Worm (Caenorhabditis elegans): ENCODE data around the gene K07E3.9.

Gene K07E3.9

DNA sequence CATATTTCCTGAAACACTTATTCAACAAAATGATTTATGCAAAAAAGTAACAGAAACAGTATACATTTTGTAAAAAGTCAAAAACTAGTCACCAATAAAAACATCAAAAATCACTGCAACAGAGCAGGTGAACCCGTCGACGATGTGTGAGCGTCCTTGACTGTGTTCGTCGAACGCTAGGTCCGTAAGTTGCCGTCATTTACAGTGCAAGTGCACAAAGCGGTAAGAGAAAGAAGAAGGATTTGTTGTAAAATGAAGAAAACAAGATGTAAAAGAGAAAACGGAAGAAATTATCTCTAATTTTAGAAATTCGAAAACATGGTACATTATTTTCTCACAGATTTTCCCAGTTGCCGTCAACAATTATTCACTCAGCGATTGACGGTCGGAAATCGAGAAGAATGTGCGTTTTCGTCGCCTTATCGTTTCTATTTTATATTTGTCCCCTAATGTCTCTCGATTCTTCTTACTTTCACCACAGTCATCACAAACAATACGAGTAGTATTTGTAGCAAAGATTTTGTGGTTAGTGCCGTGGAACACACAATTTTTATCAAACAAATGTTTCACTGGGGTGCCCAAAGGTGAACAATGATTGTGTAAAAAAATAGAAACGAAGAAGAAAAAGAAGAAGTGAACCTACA is 18.6 kb upstream of the K07E3.9 start (continued):
- TF ChIP-seq T26A8.4 (GFP tag; IDR thresholded peaks at IDR 0.05) (peak; percentile 41; the same call in 1 of the 2 replicates), hlh-11 (tag; optimal IDR thresholded peaks at IDR 0.05) (peak; percentile 47), pqm-1 (tag; optimal IDR thresholded peaks at IDR 0.05) (peak; percentile 52), hmg-1.1 (GFP tag; IDR thresholded peaks at IDR 0.05) (peak; percentile 31; the same call in 1 of the 2 replicates), mdt-29 (GFP tag; IDR thresholded peaks at IDR 0.05) (no peak), tag-97 (GFP tag; IDR thresholded peaks at IDR 0.05) (no peak), ceh-28 (tag; optimal IDR thresholded peaks at IDR 0.05) (no peak), ctbp-1 (GFP tag; IDR thresholded peaks at IDR 0.05) (no peak), Y48G9A.11 (GFP tag; IDR thresholded peaks at IDR 0.05) (no peak), Y5F2A.4 (GFP tag; optimal IDR thresholded peaks at IDR 0.05) (no peak), dmd-8 (GFP tag; IDR thresholded peaks at IDR 0.05) (no peak), madf-9 (GFP tag; conservative IDR thresholded peaks at IDR 0.05) (no peak), daf-16 (GFP tag; optimal IDR thresholded peaks at IDR 0.05) (no peak), daf-16 (tag; optimal IDR thresholded peaks at IDR 0.05) (peak; percentile 95), snpc-4 (tag; optimal IDR thresholded peaks at IDR 0.05) (no peak), rbr-2 (tag; optimal IDR thresholded peaks at IDR 0.05) (peak; percentile 37), mxl-3 (GFP tag; optimal IDR thresholded peaks at IDR 0.05) (no peak), skn-1 (tag; optimal IDR thresholded peaks at IDR 0.05) (no peak), ztf-11 (tag; optimal IDR thresholded peaks at IDR 0.05) (no peak), nhr-25 (tag; optimal IDR thresholded peaks at IDR 0.05; ENCODE audit: borderline replicate concordance, insufficient read depth) (no peak), aha-1 (tag) (peak; percentile 13)

DNA sequence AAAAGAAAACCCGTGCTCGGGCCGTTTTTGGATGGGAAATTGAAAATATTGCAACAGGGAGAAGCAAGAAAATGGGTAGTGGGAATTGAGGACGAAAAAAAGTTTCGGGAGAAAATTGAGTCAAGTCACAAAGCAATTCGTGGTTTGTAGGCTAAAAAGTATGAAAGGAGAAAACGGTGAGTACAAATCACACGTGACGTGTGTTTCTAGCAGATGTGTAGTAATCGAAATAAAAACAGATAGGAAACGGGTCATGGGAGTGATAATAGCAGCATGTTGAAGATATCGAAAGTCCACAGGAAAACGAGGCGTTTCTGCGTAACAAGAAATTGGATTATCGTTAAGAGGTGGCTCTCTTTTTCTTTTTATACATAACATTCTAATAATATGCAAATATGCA is 18.1 kb upstream of the K07E3.9 start:
- TF ChIP-seq skn-1 (tag; optimal IDR thresholded peaks at IDR 0.05) (no peak), nhr-48 (tag; optimal IDR thresholded peaks at IDR 0.05) (peak; percentile 43), unc-62 (GFP tag; optimal IDR thresholded peaks at IDR 0.05 in 1 of 2) (peak in 1 of 2 experiments; percentile 64), unc-62 (tag; optimal IDR thresholded peaks at IDR 0.05) (no peak), daf-16 (GFP tag; optimal IDR thresholded peaks at IDR 0.05) (no peak), daf-16 (tag; optimal IDR thresholded peaks at IDR 0.05) (peak; percentile 13), hlh-30 (tag; optimal IDR thresholded peaks at IDR 0.05; ENCODE audit: insufficient read depth) (peak; percentile 78), nhr-237 (tag; optimal IDR thresholded peaks at IDR 0.05) (no peak), ztf-7 (tag; optimal IDR thresholded peaks at IDR 0.05) (no peak), gei-8 (GFP tag; optimal IDR thresholded peaks at IDR 0.05) (peak; percentile 32), zfp-3 (GFP tag; conservative IDR thresholded peaks at IDR 0.05) (no peak), dmd-9 (GFP tag; IDR thresholded peaks at IDR 0.05) (no peak), dpl-1 (GFP tag; optimal IDR thresholded peaks at IDR 0.05) (no peak), hlh-11 (tag; optimal IDR thresholded peaks at IDR 0.05) (peak; percentile 38), lir-3 (tag; optimal IDR thresholded peaks at IDR 0.05) (no peak), madf-9 (GFP tag; conservative IDR thresholded peaks at IDR 0.05) (no peak), hif-1 (tag; optimal IDR thresholded peaks at IDR 0.05) (peak in 1 of 2 experiments; percentile 2), Y5F2A.4 (GFP tag; optimal IDR thresholded peaks at IDR 0.05) (no peak), mxl-3 (GFP tag; optimal IDR thresholded peaks at IDR 0.05) (peak; percentile 45), nhr-11 (tag; optimal IDR thresholded peaks at IDR 0.05) (peak; percentile 59), zip-2 (tag; optimal IDR thresholded peaks at IDR 0.05) (no peak), dmd-6 (GFP tag; IDR thresholded peaks at IDR 0.05) (peak; percentile 9; the same call in 1 of the 2 replicates), R02D3.7 (tag; optimal IDR thresholded peaks at IDR 0.05) (no peak), mdt-29 (GFP tag; IDR thresholded peaks at IDR 0.05) (peak; percentile 56; the same call in 1 of the 2 replicates), cey-2 (tag; optimal IDR thresholded peaks at IDR 0.05; ENCODE audit: borderline replicate concordance, insufficient read depth) (no peak), mdl-1 (tag; optimal IDR thresholded peaks at IDR 0.05) (peak in 1 of 2 experiments; percentile 47), mep-1 (tag; optimal IDR thresholded peaks at IDR 0.05) (peak; percentile 4), nhr-28 (tag; optimal IDR thresholded peaks at IDR 0.05) (peak; percentile 81)
